Fruit fly (Drosophila melanogaster) whole organism, embryonic: ENCODE measurements around the gene Fbp2.

Experiments
- CG16815 ChIP-seq: fragments of 200-800 bp; sonication (Bioruptor generic); optimal IDR thresholded peaks from 3 replicates; lab custom pipeline; 2017; ENCODE audit warnings: missing biosample characterization, mild to moderate bottlenecking, missing genetic modification characterization
- CG4404 ChIP-seq: fragments of 200-800 bp; sonication (Bioruptor generic); IDR thresholded peaks from 2 replicates; pipeline ENCODE4 v1.3.6; 2022; ENCODE audit warnings: missing biosample characterization, missing genetic modification characterization
- CG7556 ChIP-seq: fragments of 200-800 bp; sonication (Bioruptor generic); optimal IDR thresholded peaks from 2 replicates; lab custom pipeline; 2017; ENCODE audit warnings: missing biosample characterization, mild to moderate bottlenecking, missing genetic modification characterization
- HLH4C ChIP-seq: fragments of 200-800 bp; sonication (Bioruptor generic); IDR thresholded peaks from 3 replicates; pipeline ENCODE4 v1.3.6; 2022; ENCODE audit warnings: missing biosample characterization, missing genetic modification characterization; ENCODE audit not compliant: partially characterized antibody
- Hsf ChIP-seq: fragments of 200-800 bp; sonication (Bioruptor generic); optimal IDR thresholded peaks from 3 replicates; lab custom pipeline; 2016; ENCODE audit warnings: missing biosample characterization, missing genetic modification characterization
- ci ChIP-seq: fragments of 200-800 bp; sonication (Bioruptor generic); IDR thresholded peaks from 3 replicates; pipeline ENCODE4 v1.3.6; 2022; ENCODE audit warnings: missing biosample characterization, missing genetic modification characterization
- crol ChIP-seq: fragments of 200-800 bp; sonication (Bioruptor generic); IDR thresholded peaks from 2 replicates; pipeline ENCODE4 v1.3.6; 2022; ENCODE audit warnings: missing biosample characterization, missing genetic modification characterization
- hb ChIP-seq: fragments of 200-800 bp; sonication (Bioruptor generic); IDR thresholded peaks from 3 replicates; pipeline ENCODE4 v1.3.6; 2022; ENCODE audit warnings: missing biosample characterization, missing genetic modification characterization; ENCODE audit not compliant: partially characterized antibody

dm6 chr2L:9430992-9431602 is 4.5 kb downstream of the Fbp2 start, which contains the start of the genes FucTB and scat:
- TF ChIP-seq crol (GFP tag; lab: Robert Waterston, UW) (peak; percentile 28; the same call in 1 of the 2 replicates), HLH4C (peak; percentile 61; the same call in 2 of the 3 replicates), CG7556 (GFP tag; lab: Kevin White, UChicago) (peak; percentile 94), Hsf (peak; percentile 80), CG4404 (GFP tag; lab: Robert Waterston, UW) (peak; percentile 96), CG16815 (GFP tag; lab: Kevin White, UChicago) (peak; percentile 95), hb (no peak), ci (GFP tag; lab: Robert Waterston, UW) (peak; percentile 85)
